Fruit fly (Drosophila melanogaster) Kc167 (cell line): ENCODE results near the gene sinah.

Experiments
- Myc ChIP-seq: fragments of >200 bp; optimal IDR thresholded peaks from 2 replicates; lab custom pipeline; 2017; ENCODE audit warnings: missing external identifiers
- Sin3A ChIP-seq: fragments of >200 bp; optimal IDR thresholded peaks from 2 replicates; lab custom pipeline; 2018; ENCODE audit warnings: missing external identifiers
- h ChIP-seq: fragments of >200 bp; optimal IDR thresholded peaks from 3 replicates; lab custom pipeline; 2018; ENCODE audit warnings: missing external identifiers
- insv ChIP-seq: fragments of >200 bp; optimal IDR thresholded peaks from 3 replicates; lab custom pipeline; 2018; ENCODE audit warnings: missing external identifiers
- psq ChIP-seq: fragments of >200 bp; optimal IDR thresholded peaks from 2 replicates; lab custom pipeline; 2017; ENCODE audit warnings: missing external identifiers
- ttk ChIP-seq: sonication (Bioruptor generic); optimal IDR thresholded peaks from 2 replicates; lab custom pipeline; 2017; ENCODE audit warnings: missing external identifiers

DNA sequence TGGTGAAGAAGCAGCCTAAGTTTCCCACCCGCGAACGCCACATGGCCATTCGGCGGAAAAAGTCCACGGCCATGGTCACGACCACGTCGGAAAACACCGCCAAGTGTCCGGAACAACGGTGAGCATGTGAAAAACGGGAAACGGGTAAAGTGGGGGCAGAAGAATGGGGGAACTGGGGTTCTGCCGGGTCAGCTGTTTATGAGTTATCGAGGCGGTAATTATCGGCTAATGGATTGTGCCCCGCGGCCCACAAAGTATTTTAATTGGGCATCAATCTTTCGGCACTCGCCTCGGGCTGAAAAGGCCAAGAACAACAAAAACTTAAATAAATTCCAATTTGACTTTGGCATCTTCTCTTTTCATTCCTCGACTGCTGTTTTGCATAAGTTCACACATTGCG, 28.4 kb downstream of the sinah start:
- TF ChIP-seq h (lab: Kevin White, UChicago): no peak
- TF ChIP-seq ttk (lab: Kevin White, UChicago): no peak
- no peak for TF ChIP-seq psq (lab: Kevin White, UChicago)
- TF ChIP-seq Myc: no peak
- no peak for TF ChIP-seq Sin3A (lab: Kevin White, UChicago)
- TF ChIP-seq insv: no peak
